Fruit fly (Drosophila melanogaster): ENCODE data around the gene CG32104.

CG32104 gene

dm6 chr3L:12350307-12350706 is 48.8 kb downstream of the CG32104 start:
- TF ChIP-seq fkh (GFP tag; optimal IDR thresholded peaks at IDR 0.05): peak; percentile 89
- no peak for TF ChIP-seq CG15336 (GFP tag; IDR thresholded peaks at IDR 0.05)
- no peak for TF ChIP-seq CG16779 (tag; optimal IDR thresholded peaks at IDR 0.05)
- TF ChIP-seq CG7368 (GFP tag; optimal IDR thresholded peaks at IDR 0.05): no peak
- TF ChIP-seq fd59A (GFP tag; optimal IDR thresholded peaks at IDR 0.05): no peak

Data from whole organism, prepupa.